Fruit fly (Drosophila melanogaster): ENCODE measurements around the gene CG31862.

DNA sequence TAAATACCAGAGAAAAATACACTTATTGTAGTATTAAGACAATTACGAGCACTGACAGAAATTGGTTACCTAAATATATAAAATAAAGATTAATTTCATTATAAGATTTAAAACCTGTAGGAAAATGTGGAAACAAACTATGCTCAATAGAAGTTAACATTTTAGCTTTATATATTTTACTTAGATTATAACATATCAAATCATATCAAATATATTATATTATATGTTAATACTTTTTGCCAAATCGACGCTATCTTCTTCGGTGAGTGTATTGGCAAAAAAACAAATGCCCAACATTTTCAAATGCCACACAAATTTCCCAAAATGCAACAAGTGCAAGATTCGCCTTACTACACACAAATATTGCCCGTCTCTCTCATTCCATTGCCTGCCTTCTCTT is 25.4 kb downstream of the CG31862 start:
- no peak for TF ChIP-seq CG6854 (GFP tag; optimal IDR thresholded peaks at IDR 0.05)
- no peak for TF ChIP-seq spab (GFP tag; optimal IDR thresholded peaks at IDR 0.05)
- no peak for TF ChIP-seq CG16779 (tag; optimal IDR thresholded peaks at IDR 0.05)
- no peak for TF ChIP-seq CG6276 (GFP tag; optimal IDR thresholded peaks at IDR 0.05)
- TF ChIP-seq OdsH (GFP tag; optimal IDR thresholded peaks at IDR 0.05) = no peak
- no peak for TF ChIP-seq CG8632 (GFP tag; optimal IDR thresholded peaks at IDR 0.05)
- TF ChIP-seq CG1621 (tag; optimal IDR thresholded peaks at IDR 0.05) = no peak
- TF ChIP-seq ss (GFP tag; optimal IDR thresholded peaks at IDR 0.05) = no peak
- no peak for TF ChIP-seq Blimp-1 (GFP tag; optimal IDR thresholded peaks at IDR 0.05)
- TF ChIP-seq fd85E (GFP tag; optimal IDR thresholded peaks at IDR 0.05) = no peak
- no peak for TF ChIP-seq pdm3 (GFP tag; optimal IDR thresholded peaks at IDR 0.05)
- TF ChIP-seq Sox14 (GFP tag; optimal IDR thresholded peaks at IDR 0.05) = no peak
- TF ChIP-seq achi (GFP tag; optimal IDR thresholded peaks at IDR 0.05) = no peak
